Worm (Caenorhabditis elegans) whole organism, L4 larva: ENCODE data around the gene gcy-6.

Experiments
- arid-1 ChIP-seq: fragments of 200-800 bp; sonication (Bioruptor generic); conservative IDR thresholded peaks from 2 replicates; pipeline ENCODE4 v1.3.6; 2022; ENCODE audit warnings: missing genetic modification reagents, missing genetic modification characterization, missing compliant biosample characterization
- ceh-20 ChIP-seq: fragments of 200-800 bp; sonication (Bioruptor generic); IDR thresholded peaks from 2 replicates; pipeline ENCODE4 v1.3.6; 2022; ENCODE audit warnings: missing genetic modification reagents, missing genetic modification characterization, missing compliant biosample characterization
- dpl-1 ChIP-seq: fragments of 150-350 bp; optimal IDR thresholded peaks from 2 replicates; lab custom pipeline; 2014; ENCODE audit warnings: missing biosample characterization, missing genetic modification reagents, missing genetic modification characterization
- lsy-2 ChIP-seq, 2 experiments: fragments of 150-350 bp in 1 of 2; sonication (generic microtip) in 1 of 2; optimal IDR thresholded peaks; 2 replicates each; lab custom pipeline; 2014 to 2017; ENCODE audit warnings: missing biosample characterization in 2 of 2, missing genetic modification characterization in 2 of 2
- mes-2 ChIP-seq: sonication (generic microtip); optimal IDR thresholded peaks from 2 replicates; lab custom pipeline; 2016; ENCODE audit warnings: missing genotype, mild to moderate bottlenecking, missing genetic modification characterization, missing compliant biosample characterization; ENCODE audit not compliant: poor library complexity, severe bottlenecking
- nhr-76 ChIP-seq: fragments of 150-350 bp; optimal IDR thresholded peaks from 2 replicates; lab custom pipeline; 2014; ENCODE audit warnings: missing biosample characterization, missing genetic modification characterization
- unc-39 ChIP-seq: sonication (generic microtip); optimal IDR thresholded peaks from 2 replicates; lab custom pipeline; 2017; ENCODE audit warnings: missing biosample characterization, missing genetic modification characterization

- TF ChIP-seq nhr-76 (tag; lab: Kevin White, UChicago) (no peak), lsy-2 (tag; optimal IDR thresholded peaks at IDR 0.05; lab: Kevin White, UChicago) (no peak), dpl-1 (no peak), unc-39 (no peak), mes-2 (no peak), arid-1 (no peak), ceh-20 (GFP tag; lab: Robert Waterston, UW) (no peak)
These were observed 25.3 kb upstream of the gcy-6 start, which contains the start of gene K07C5.2 for ce11 chrV:10339200-10339599.
